Worm (Caenorhabditis elegans) whole organism, L2 larva: ENCODE data around the gene dnj-18.

Experiments
- aly-2 ChIP-seq: fragments of 150-350 bp; optimal IDR thresholded peaks from 2 replicates; lab custom pipeline; 2014; ENCODE audit warnings: missing biosample characterization, missing genetic modification characterization
- elt-3 ChIP-seq: sonication (generic microtip); optimal IDR thresholded peaks from 2 replicates; lab custom pipeline; 2017; ENCODE audit warnings: missing biosample characterization, missing genetic modification characterization

DNA sequence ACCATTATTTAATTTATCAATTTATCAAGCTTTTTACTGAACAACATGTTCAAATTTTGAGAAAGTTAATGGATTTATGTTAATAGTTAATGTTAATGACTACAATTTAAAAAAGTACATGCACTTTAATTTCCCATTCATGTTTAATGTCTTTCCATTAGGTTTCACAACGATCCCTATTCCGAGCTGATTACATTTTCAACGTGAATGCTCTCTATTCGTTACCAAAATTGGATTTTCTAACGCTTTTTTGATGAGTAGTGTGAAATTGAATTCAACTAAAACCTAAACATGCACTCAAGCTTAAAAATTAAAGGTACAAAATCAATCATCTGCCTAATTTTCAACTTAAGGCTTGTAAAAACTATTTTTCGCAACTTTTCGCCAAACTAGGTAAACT, 40.5 kb upstream of the dnj-18 start:
- no peak for TF ChIP-seq elt-3 (tag; lab: Kevin White, UChicago)
- TF ChIP-seq aly-2 (tag; lab: Kevin White, UChicago): no peak
